Fruit fly (Drosophila melanogaster) whole organism, adult: ENCODE data around the gene CG4404.

ENCODE experiments used
- CG14711 ChIP-seq: fragments of 200-800 bp; sonication (Bioruptor generic); optimal IDR thresholded peaks from 2 replicates; lab custom pipeline; 2018; ENCODE audit warnings: missing biosample characterization, mild to moderate bottlenecking, missing genetic modification characterization, moderate library complexity
- CG33017 ChIP-seq: fragments of 200-800 bp; sonication (Bioruptor generic); optimal IDR thresholded peaks from 2 replicates; lab custom pipeline; 2018; ENCODE audit warnings: missing biosample characterization, mild to moderate bottlenecking, missing genetic modification characterization, moderate library complexity
- CG7101 ChIP-seq: fragments of 200-800 bp; sonication (Bioruptor generic); optimal IDR thresholded peaks from 2 replicates; lab custom pipeline; 2018; ENCODE audit warnings: missing biosample characterization, mild to moderate bottlenecking, missing genetic modification characterization, moderate library complexity
- Crg-1 ChIP-seq: fragments of 200-800 bp; sonication (Bioruptor generic); optimal IDR thresholded peaks from 2 replicates; lab custom pipeline; 2016; ENCODE audit warnings: missing biosample characterization, missing genetic modification characterization
- Hr96 ChIP-seq: fragments of 200-800 bp; sonication (Bioruptor generic); optimal IDR thresholded peaks from 2 replicates; lab custom pipeline; 2016; ENCODE audit warnings: missing biosample characterization, missing genetic modification characterization
- Mnt ChIP-seq: fragments of 200-800 bp; sonication (Bioruptor generic); optimal IDR thresholded peaks from 2 replicates; lab custom pipeline; 2016; ENCODE audit warnings: missing biosample characterization, mild to moderate bottlenecking, missing genetic modification characterization
- cnc ChIP-seq, 2 experiments: fragments of >200 bp; optimal IDR thresholded peaks; 2 replicates each; lab custom pipeline; 2017
- kay ChIP-seq: fragments of 200-800 bp; sonication (Bioruptor generic); peaks from one replicate; lab custom pipeline; 2016; ENCODE audit warnings: missing biosample characterization, missing genetic modification characterization, borderline replicate concordance
- ovo ChIP-seq: fragments of 200-800 bp; sonication (Bioruptor generic); optimal IDR thresholded peaks from 2 replicates; lab custom pipeline; 2016; ENCODE audit warnings: missing biosample characterization, missing genetic modification characterization
- pad ChIP-seq: fragments of 200-800 bp; sonication (Bioruptor generic); optimal IDR thresholded peaks from 3 replicates; lab custom pipeline; 2017; ENCODE audit warnings: missing biosample characterization, missing genetic modification characterization, mild to moderate bottlenecking, moderate library complexity, missing genetic modification reagents

DNA sequence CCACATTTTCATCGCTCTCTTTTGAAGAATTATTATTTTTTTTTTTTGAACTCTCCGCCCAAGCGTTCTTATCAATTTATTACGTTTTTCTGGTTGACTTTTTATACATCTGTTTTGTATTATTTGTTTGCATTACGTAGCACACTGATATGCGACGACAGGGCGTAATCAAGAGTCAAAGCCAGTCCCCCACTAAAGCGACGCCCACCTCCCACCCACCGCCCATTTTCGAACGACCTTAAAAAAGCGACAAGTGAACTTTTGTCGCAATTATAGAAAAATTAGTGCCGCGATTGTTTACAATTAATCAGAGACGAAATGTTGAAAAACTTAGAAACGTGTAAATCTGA, 15.0 kb downstream of the CG4404 start:
- TF ChIP-seq Mnt (GFP tag; lab: Kevin White, UChicago) (no peak), CG33017 (tag; lab: Kevin White, UChicago) (no peak), kay (no peak), cnc (optimal IDR thresholded peaks at IDR 0.05; lab: Kevin White, UChicago) (no peak), CG7101 (tag; lab: Kevin White, UChicago) (no peak), ovo (no peak), CG14711 (tag; lab: Kevin White, UChicago) (no peak), pad (no peak), Crg-1 (GFP tag; lab: Kevin White, UChicago) (no peak), Hr96 (GFP tag; lab: Kevin White, UChicago) (no peak)
